Worm (Caenorhabditis elegans): ENCODE data around the gene arrd-12.

- TF ChIP-seq hlh-15 (tag; optimal IDR thresholded peaks at IDR 0.05) (no peak), zip-5 (tag; optimal IDR thresholded peaks at IDR 0.05) (no peak), nhr-11 (tag; optimal IDR thresholded peaks at IDR 0.05) (no peak), dve-1 (tag; optimal IDR thresholded peaks at IDR 0.05) (no peak), gmeb-2 (tag; optimal IDR thresholded peaks at IDR 0.05) (no peak), ets-4 (tag; optimal IDR thresholded peaks at IDR 0.05) (no peak), pax-1 (tag; optimal IDR thresholded peaks at IDR 0.05) (no peak), ama-1 (optimal IDR thresholded peaks at IDR 0.05) (no peak), C08G9.2 (tag; optimal IDR thresholded peaks at IDR 0.05) (peak; percentile 14), pha-2 (tag; optimal IDR thresholded peaks at IDR 0.05) (no peak), pqm-1 (tag; optimal IDR thresholded peaks at IDR 0.05) (no peak)
Observed at ce11 chrII:13722763-13723162, 43.3 kb upstream of the arrd-12 start, which contains the start of gene Y54G9A.5.

Measured in whole organism, late embryonic.